Worm (Caenorhabditis elegans) whole organism, L4 larva: ENCODE measurements around the gene Y40H7A.10.

Source experiments
- F37D6.2 ChIP-seq: sonication (generic microtip); optimal IDR thresholded peaks from 2 replicates; lab custom pipeline; 2016; ENCODE audit warnings: mild to moderate bottlenecking, missing genetic modification characterization, missing compliant biosample characterization
- T20F7.1 ChIP-seq: fragments of 200-800 bp; sonication (Bioruptor generic); optimal IDR thresholded peaks from 2 replicates; lab custom pipeline; 2018; ENCODE audit warnings: mild to moderate bottlenecking, missing genetic modification characterization, missing compliant biosample characterization
- Y5F2A.4 ChIP-seq: fragments of 200-800 bp; sonication (Bioruptor generic); optimal IDR thresholded peaks from 2 replicates; lab custom pipeline; 2018; ENCODE audit warnings: mild to moderate bottlenecking, missing genetic modification characterization, missing compliant biosample characterization
- ZK337.2 ChIP-seq: fragments of 200-800 bp; sonication (Bioruptor generic); IDR thresholded peaks from 2 replicates; pipeline ENCODE4 v1.3.6; 2022; ENCODE audit warnings: missing genetic modification reagents, missing genetic modification characterization, missing compliant biosample characterization
- ceh-20 ChIP-seq: fragments of 200-800 bp; sonication (Bioruptor generic); IDR thresholded peaks from 2 replicates; pipeline ENCODE4 v1.3.6; 2022; ENCODE audit warnings: missing genetic modification reagents, missing genetic modification characterization, missing compliant biosample characterization
- ceh-28 ChIP-seq: fragments of 150-350 bp; optimal IDR thresholded peaks from 2 replicates; lab custom pipeline; 2014; ENCODE audit warnings: missing biosample characterization, missing genetic modification reagents, missing genetic modification characterization
- cey-2 ChIP-seq: sonication (generic microtip); optimal IDR thresholded peaks from 3 replicates; lab custom pipeline; 2017; ENCODE audit warnings: missing genetic modification characterization, mild to moderate bottlenecking, missing compliant biosample characterization, antibody characterized with exemption, borderline replicate concordance; ENCODE audit not compliant: insufficient read depth
- ctbp-1 ChIP-seq: fragments of 200-800 bp; sonication (Bioruptor generic); IDR thresholded peaks from 2 replicates; pipeline ENCODE4 v1.3.6; 2022; ENCODE audit warnings: missing genetic modification reagents, missing genetic modification characterization, missing compliant biosample characterization
- daf-19 ChIP-seq: fragments of 200-800 bp; sonication (Bioruptor generic); conservative IDR thresholded peaks from 2 replicates; pipeline ENCODE4 v1.3.6; 2022; ENCODE audit warnings: missing genetic modification characterization, missing compliant biosample characterization
- dmd-6 ChIP-seq: fragments of 200-800 bp; sonication (Bioruptor generic); IDR thresholded peaks from 2 replicates; pipeline ENCODE4 v1.3.6; 2022; ENCODE audit warnings: missing genetic modification reagents, missing genetic modification characterization, missing compliant biosample characterization
- dmd-9 ChIP-seq: fragments of 200-800 bp; sonication (Bioruptor generic); IDR thresholded peaks from 2 replicates; pipeline ENCODE4 v1.3.6; 2022; ENCODE audit warnings: missing genetic modification reagents, missing genetic modification characterization, missing compliant biosample characterization
- duxl-1 ChIP-seq: sonication (generic microtip); optimal IDR thresholded peaks from 2 replicates; lab custom pipeline; 2016; ENCODE audit warnings: mild to moderate bottlenecking, missing genetic modification characterization, moderate library complexity, missing compliant biosample characterization; ENCODE audit not compliant: poor library complexity
- dve-1 ChIP-seq: sonication (generic microtip); optimal IDR thresholded peaks from 2 replicates; lab custom pipeline; 2017; ENCODE audit warnings: antibody characterized with exemption, mild to moderate bottlenecking, missing genetic modification characterization, missing compliant biosample characterization; ENCODE audit not compliant: insufficient read depth
- fkh-10 ChIP-seq: fragments of 150-350 bp; optimal IDR thresholded peaks from 2 replicates; lab custom pipeline; 2014; ENCODE audit warnings: missing biosample characterization, missing genetic modification reagents, missing genetic modification characterization
- hif-1 ChIP-seq, 2 experiments: sonication (generic microtip); optimal IDR thresholded peaks; 2 replicates each; lab custom pipeline; 2016 to 2017; ENCODE audit warnings: missing compliant biosample characterization in 2 of 2, missing genetic modification characterization in 2 of 2, missing genetic modification reagents in 2 of 2, missing genotype in 2 of 2, mild to moderate bottlenecking in 1 of 2
- hlh-30 ChIP-seq: sonication (generic microtip); optimal IDR thresholded peaks from 2 replicates; lab custom pipeline; 2017; ENCODE audit warnings: antibody characterized with exemption, mild to moderate bottlenecking, missing genetic modification characterization, missing compliant biosample characterization; ENCODE audit not compliant: insufficient read depth
- lin-29 ChIP-seq: fragments of 200-800 bp; sonication (Bioruptor generic); IDR thresholded peaks from 2 replicates; pipeline ENCODE4 v1.3.6; 2022; ENCODE audit warnings: missing genetic modification reagents, missing genetic modification characterization, missing compliant biosample characterization
- mdl-1 ChIP-seq, 2 experiments: fragments of 150-350 bp in 1 of 2; sonication (generic microtip) in 1 of 2; optimal IDR thresholded peaks; 2 replicates each; lab custom pipeline; 2014 to 2017; ENCODE audit warnings: missing biosample characterization in 2 of 2, missing genetic modification characterization in 2 of 2
- mes-2 ChIP-seq: sonication (generic microtip); optimal IDR thresholded peaks from 2 replicates; lab custom pipeline; 2016; ENCODE audit warnings: missing genotype, mild to moderate bottlenecking, missing genetic modification characterization, missing compliant biosample characterization; ENCODE audit not compliant: poor library complexity, severe bottlenecking
- mxl-3 ChIP-seq: fragments of 200-800 bp; sonication (Bioruptor generic); optimal IDR thresholded peaks from 2 replicates; lab custom pipeline; 2018; ENCODE audit warnings: mild to moderate bottlenecking, missing genetic modification characterization, missing compliant biosample characterization
- nhr-111 ChIP-seq: fragments of 200-800 bp; sonication (Bioruptor generic); optimal IDR thresholded peaks from 2 replicates; lab custom pipeline; 2018; ENCODE audit warnings: mild to moderate bottlenecking, missing genetic modification characterization, missing compliant biosample characterization
- nhr-41 ChIP-seq: fragments of 200-800 bp; sonication (Bioruptor generic); IDR thresholded peaks from 2 replicates; pipeline ENCODE4 v1.3.6; 2022; ENCODE audit warnings: missing genetic modification reagents, missing genetic modification characterization, missing compliant biosample characterization
- nhr-6 ChIP-seq: fragments of 150-350 bp; optimal IDR thresholded peaks from 2 replicates; lab custom pipeline; 2014; ENCODE audit warnings: missing biosample characterization, missing genetic modification characterization
- nhr-76 ChIP-seq: fragments of 150-350 bp; optimal IDR thresholded peaks from 2 replicates; lab custom pipeline; 2014; ENCODE audit warnings: missing biosample characterization, missing genetic modification characterization
- nhr-77 ChIP-seq: fragments of 150-350 bp; optimal IDR thresholded peaks from 2 replicates; lab custom pipeline; 2014; ENCODE audit warnings: missing biosample characterization, missing genetic modification characterization
- rbr-2 ChIP-seq: sonication (generic microtip); optimal IDR thresholded peaks from 2 replicates; lab custom pipeline; 2016; ENCODE audit warnings: missing genotype, missing genetic modification characterization, missing compliant biosample characterization
- set-16 ChIP-seq: fragments of 200-800 bp; sonication (Bioruptor generic); IDR thresholded peaks from 2 replicates; pipeline ENCODE4 v1.3.6; 2022; ENCODE audit warnings: missing genetic modification reagents, missing genetic modification characterization, missing compliant biosample characterization
- spr-3 ChIP-seq: fragments of 200-800 bp; sonication (Bioruptor generic); optimal IDR thresholded peaks from 2 replicates; lab custom pipeline; 2018; ENCODE audit warnings: mild to moderate bottlenecking, missing genetic modification characterization, missing compliant biosample characterization
- tag-97 ChIP-seq: fragments of 200-800 bp; sonication (Bioruptor generic); IDR thresholded peaks from 2 replicates; pipeline ENCODE4 v1.3.6; 2022; ENCODE audit warnings: missing genetic modification characterization, missing compliant biosample characterization
- unc-62 ChIP-seq, 3 experiments: fragments of 150-350 bp in 1 of 3; sonication (generic microtip); optimal IDR thresholded peaks in 2 of 3; peaks in 1 of 3; 1 replicate in 1 of 3; 2 replicates in 2 of 3; lab custom pipeline; 2014 to 2017; ENCODE audit warnings: missing biosample characterization in 3 of 3, missing genetic modification characterization in 3 of 3, missing genetic modification reagents in 3 of 3, missing genotype in 1 of 3
- zag-1 ChIP-seq: fragments of 150-350 bp; optimal IDR thresholded peaks from 2 replicates; lab custom pipeline; 2014; ENCODE audit warnings: missing biosample characterization, missing genetic modification characterization
- zfp-2 ChIP-seq: sonication (generic microtip); optimal IDR thresholded peaks from 2 replicates; lab custom pipeline; 2016; ENCODE audit warnings: mild to moderate bottlenecking, missing genetic modification characterization, missing compliant biosample characterization
- zfp-3 ChIP-seq: fragments of 200-800 bp; sonication (Bioruptor generic); conservative IDR thresholded peaks from 2 replicates; pipeline ENCODE4 v1.3.6; 2022; ENCODE audit warnings: missing genetic modification reagents, missing genetic modification characterization, missing compliant biosample characterization

Y40H7A.10 gene

DNA sequence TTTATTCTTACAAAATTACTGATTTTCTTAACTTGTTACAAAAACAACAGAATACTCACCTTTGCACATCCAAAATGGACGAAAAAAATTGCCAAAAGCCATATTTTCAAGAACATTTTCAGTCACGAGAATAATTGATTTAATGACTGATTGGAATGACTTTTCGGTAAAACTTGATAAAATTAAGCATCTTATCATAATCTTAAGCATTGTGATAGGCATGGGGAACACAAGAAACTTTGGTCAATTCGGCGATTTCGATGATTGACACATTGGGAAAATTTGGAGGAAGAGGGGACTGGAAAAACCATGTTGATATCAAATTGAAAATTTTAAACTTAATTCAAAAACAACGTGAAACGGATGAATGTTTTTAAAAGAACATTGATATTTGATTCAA, at the start of gene Y40H7A.10:
Gene Y40H7A.10, minus strand, starts transcription at position 128 of the 400 bp plus-strand sequence.
- TF ChIP-seq T20F7.1 (GFP tag; lab: Kevin White, UChicago) (peak; percentile 3), dve-1 (tag; lab: Kevin White, UChicago) (peak; percentile 43), zfp-2 (tag; lab: Kevin White, UChicago) (no peak), ceh-28 (tag; lab: Kevin White, UChicago) (no peak), nhr-77 (tag; lab: Kevin White, UChicago) (no peak), set-16 (GFP tag; lab: Robert Waterston, UW) (no peak), tag-97 (no peak), zag-1 (tag; lab: Kevin White, UChicago) (no peak), dmd-6 (GFP tag; lab: Robert Waterston, UW) (peak; percentile 77), nhr-41 (no peak), nhr-6 (tag; lab: Kevin White, UChicago) (no peak)

DNA sequence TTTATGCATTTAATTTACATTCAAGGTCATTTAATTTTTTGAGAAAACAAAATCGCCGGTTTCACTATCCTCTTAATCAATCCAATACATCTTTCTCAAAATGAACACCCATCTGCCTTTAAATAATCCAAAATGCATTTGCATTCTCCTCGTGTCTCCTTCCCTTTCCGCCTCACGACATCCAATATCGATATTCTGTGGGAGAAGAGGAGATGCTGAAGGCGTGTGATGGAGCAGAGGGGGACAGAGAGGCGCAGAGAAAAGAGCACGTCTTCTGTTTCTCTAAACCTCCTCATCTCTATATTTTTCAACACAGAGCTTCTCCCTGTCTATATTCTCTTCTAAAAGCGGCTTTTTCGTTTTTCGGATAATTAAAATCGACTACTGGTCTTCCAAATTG, 44.2 kb upstream of the Y40H7A.10 start, which contains the start of gene Y73F8A.5:
Gene Y73F8A.5, plus strand, starts transcription at position 321 of the 400 bp plus-strand sequence.
- peak in 1 of 2 experiments; percentile 49 for TF ChIP-seq mdl-1 (tag; optimal IDR thresholded peaks at IDR 0.05; lab: Kevin White, UChicago)
- TF ChIP-seq F37D6.2: no peak
- peak; percentile 32 for TF ChIP-seq fkh-10 (GFP tag; lab: Kevin White, UChicago)
- no peak for TF ChIP-seq spr-3 (GFP tag; lab: Kevin White, UChicago)
- peak; percentile 6 for TF ChIP-seq rbr-2 (tag; lab: Kevin White, UChicago)
- TF ChIP-seq mxl-3 (GFP tag; lab: Kevin White, UChicago): no peak
- TF ChIP-seq hlh-30: peak; percentile 67
- TF ChIP-seq ZK337.2 (GFP tag; lab: Robert Waterston, UW): no peak
- no peak for TF ChIP-seq zfp-3
- TF ChIP-seq, all 104 proteins: peak for 4

DNA sequence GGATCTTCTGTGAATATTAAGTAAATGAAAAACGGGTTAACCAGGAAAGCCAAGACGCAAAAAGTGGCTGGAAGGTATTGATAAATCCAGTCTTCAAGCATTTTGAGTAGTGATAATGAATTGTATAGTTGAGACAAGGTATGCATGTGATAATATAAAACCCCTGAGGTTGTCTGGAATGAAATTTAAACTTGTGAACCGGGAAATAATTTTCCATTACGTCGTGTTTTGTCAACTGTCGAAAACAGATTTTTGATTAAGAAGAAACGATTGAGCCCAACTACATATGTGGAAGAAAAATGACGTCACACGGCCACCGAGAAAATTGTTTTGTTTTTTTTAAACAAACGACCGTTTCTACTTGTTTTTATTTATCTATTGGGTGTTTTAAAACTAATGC, 36.8 kb upstream of the Y40H7A.10 start, which contains the start of gene srj-42:
Gene srj-42, minus strand, starts transcription at position 101 of the 400 bp plus-strand sequence.
- TF ChIP-seq duxl-1 (tag; lab: Kevin White, UChicago): no peak
- TF ChIP-seq fkh-10 (GFP tag; lab: Kevin White, UChicago): no peak
- no peak for TF ChIP-seq lin-29
- TF ChIP-seq ctbp-1 (GFP tag; lab: Robert Waterston, UW): no peak
- TF ChIP-seq hif-1 (tag; optimal IDR thresholded peaks at IDR 0.05; lab: Kevin White, UChicago): no peak
- no peak for TF ChIP-seq ceh-20 (GFP tag; lab: Robert Waterston, UW)
- TF ChIP-seq Y5F2A.4 (GFP tag; lab: Kevin White, UChicago): no peak
- no peak for TF ChIP-seq dve-1 (tag; lab: Kevin White, UChicago)
- no peak for TF ChIP-seq cey-2 (tag; lab: Kevin White, UChicago)

ce11 chrIV:15251075-15251474, 35.7 kb upstream of the Y40H7A.10 start:
- TF ChIP-seq nhr-76 (tag; lab: Kevin White, UChicago): no peak
- TF ChIP-seq unc-62 (GFP tag; optimal IDR thresholded peaks at IDR 0.05 in 1 of 2; lab: Kevin White, UChicago): peak in 1 of 2 experiments; percentile 94
- TF ChIP-seq unc-62 (tag; optimal IDR thresholded peaks at IDR 0.05; lab: Kevin White, UChicago): no peak
- TF ChIP-seq daf-19: no peak
- no peak for TF ChIP-seq mes-2 (tag; lab: Kevin White, UChicago)
- TF ChIP-seq nhr-111 (GFP tag; lab: Kevin White, UChicago): no peak
- no peak for TF ChIP-seq dmd-9 (GFP tag; lab: Robert Waterston, UW)
- TF ChIP-seq Y5F2A.4 (GFP tag; lab: Kevin White, UChicago): no peak
